Fruit fly (Drosophila melanogaster) whole organism: ENCODE measurements around the gene FoxK.
"Not testable (repeated sequence)": the region's sequence is repeated elsewhere in the genome, so short reads cannot be mapped to it uniquely, and the experiment has no call there.

ENCODE experiments used
- CG8478 ChIP-seq: fragments of >200 bp; optimal IDR thresholded peaks from 2 replicates; lab custom pipeline; 2018; ENCODE audit warnings: inconsistent platforms
- Dll ChIP-seq: fragments of >200 bp; optimal IDR thresholded peaks from 2 replicates; lab custom pipeline; 2017
- EcR ChIP-seq, 2 experiments: fragments of >200 bp; optimal IDR thresholded peaks; 2 replicates each; lab custom pipeline; 2017; ENCODE audit warnings: missing biosample characterization in 2 of 2, missing genetic modification characterization in 2 of 2, missing genetic modification reagents in 2 of 2
- pan ChIP-seq: fragments of >200 bp; optimal IDR thresholded peaks from 2 replicates; lab custom pipeline; 2017
- psq ChIP-seq: fragments of >200 bp; optimal IDR thresholded peaks from 2 replicates; lab custom pipeline; 2017
- usp ChIP-seq: fragments of >200 bp; optimal IDR thresholded peaks from 2 replicates; lab custom pipeline; 2017; ENCODE audit warnings: missing biosample characterization, missing genetic modification characterization, mixed read lengths

FoxK gene

DNA sequence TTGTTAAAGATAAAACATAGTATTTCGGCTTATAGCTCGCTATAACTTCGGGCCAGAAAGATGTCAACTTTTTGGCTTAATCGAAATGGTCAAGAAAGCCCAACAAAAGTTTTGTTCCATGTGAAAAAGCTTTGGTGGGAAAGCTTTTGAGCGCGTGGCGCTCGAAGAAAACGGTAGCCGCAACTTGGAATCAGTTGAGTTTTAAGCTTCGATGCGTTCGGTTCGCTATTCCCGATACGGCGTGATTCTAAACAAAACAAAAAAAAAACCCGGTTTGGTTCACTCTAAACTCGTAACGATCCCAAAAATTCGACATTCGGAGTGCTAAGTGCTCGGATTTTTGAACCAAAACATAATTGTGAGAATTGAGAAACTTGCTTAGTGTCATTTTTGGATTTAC lies 15.3 kb upstream of the FoxK start, which contains the start of gene IRSp53:
Gene IRSp53, plus strand, starts transcription at position 204 of the 400 bp plus-strand sequence.
- TF ChIP-seq usp (GFP tag; lab: Kevin White, UChicago) (no peak), EcR (GFP tag; optimal IDR thresholded peaks at IDR 0.05; lab: Kevin White, UChicago) (no peak), psq (lab: Kevin White, UChicago) (no peak), CG8478 (lab: Kevin White, UChicago) (no peak), Dll (no peak)

DNA sequence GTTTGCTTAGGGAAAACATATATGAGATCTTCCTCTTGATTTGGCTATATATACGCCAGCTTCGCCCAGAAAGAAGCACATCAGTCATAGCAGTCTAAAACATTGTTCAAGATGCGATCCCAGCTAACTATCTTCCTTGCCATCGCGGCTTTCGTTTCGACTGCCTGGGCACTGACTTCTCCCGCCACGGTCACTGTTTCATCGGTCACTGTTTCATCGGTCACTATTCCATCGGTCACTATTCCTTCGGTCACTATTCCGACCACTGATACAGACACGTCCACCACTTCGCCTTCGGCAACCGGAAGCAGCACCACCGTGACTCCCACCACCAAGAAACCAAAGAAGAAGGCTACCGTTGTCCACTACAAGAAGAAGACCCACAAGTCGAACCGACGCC lies 14.3 kb upstream of the FoxK start, which contains the start of gene CG14143:
Gene CG14143, plus strand, starts transcription at position 102 of the 400 bp plus-strand sequence.
- not testable (repeated sequence) for TF ChIP-seq usp (GFP tag; lab: Kevin White, UChicago); Dll; psq (lab: Kevin White, UChicago)

DNA sequence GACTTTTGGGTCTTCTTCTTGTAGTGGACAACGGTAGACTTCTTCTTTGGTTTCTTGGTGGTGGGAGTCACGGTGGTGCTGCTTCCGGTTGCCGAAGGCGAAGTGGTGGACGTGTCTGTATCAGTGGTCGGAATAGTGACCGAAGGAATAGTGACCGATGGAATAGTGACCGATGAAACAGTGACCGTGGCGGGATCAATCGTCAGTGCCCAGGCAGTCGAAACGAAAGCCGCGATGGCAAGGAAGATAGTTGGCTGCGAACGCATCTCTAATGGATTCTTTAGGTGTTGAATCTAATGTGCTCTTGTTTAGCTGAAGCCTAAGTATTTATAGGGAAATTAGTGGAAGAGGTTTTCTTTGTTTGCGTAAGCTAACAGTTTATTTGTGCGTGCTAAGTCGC lies 11.5 kb upstream of the FoxK start, which contains the start of gene CG32074:
Gene CG32074, minus strand, starts transcription at position 268 of the 400 bp plus-strand sequence.
- not testable (repeated sequence) for TF ChIP-seq EcR (GFP tag; optimal IDR thresholded peaks at IDR 0.05; lab: Kevin White, UChicago); Dll; CG8478 (lab: Kevin White, UChicago)

DNA sequence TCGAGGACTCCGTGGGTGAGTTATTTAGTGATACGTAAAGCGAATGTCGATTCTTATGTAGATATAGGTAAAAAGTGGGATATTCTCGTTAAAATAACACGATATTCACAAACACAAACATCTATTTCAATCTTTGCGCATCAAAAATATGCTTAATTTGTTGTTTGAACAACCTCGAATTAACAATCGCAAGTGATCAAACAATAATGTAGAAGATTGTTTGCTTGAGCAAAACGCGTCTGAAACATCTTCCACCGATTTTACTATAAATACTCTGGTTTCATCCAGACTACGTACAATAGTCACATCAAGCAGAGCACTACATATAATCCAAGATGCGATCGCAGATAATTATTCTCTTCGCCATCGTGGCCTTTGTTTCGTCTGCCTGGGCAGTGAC lies 10.0 kb upstream of the FoxK start, which contains the start of gene nol:
Gene nol, plus strand, starts transcription at position 301 of the 400 bp plus-strand sequence.
- TF ChIP-seq EcR (GFP tag; optimal IDR thresholded peaks at IDR 0.05; lab: Kevin White, UChicago) (no peak), pan (lab: Kevin White, UChicago) (no peak), usp (GFP tag; lab: Kevin White, UChicago) (no peak), Dll (no peak), psq (lab: Kevin White, UChicago) (no peak), CG8478 (lab: Kevin White, UChicago) (no peak)

DNA sequence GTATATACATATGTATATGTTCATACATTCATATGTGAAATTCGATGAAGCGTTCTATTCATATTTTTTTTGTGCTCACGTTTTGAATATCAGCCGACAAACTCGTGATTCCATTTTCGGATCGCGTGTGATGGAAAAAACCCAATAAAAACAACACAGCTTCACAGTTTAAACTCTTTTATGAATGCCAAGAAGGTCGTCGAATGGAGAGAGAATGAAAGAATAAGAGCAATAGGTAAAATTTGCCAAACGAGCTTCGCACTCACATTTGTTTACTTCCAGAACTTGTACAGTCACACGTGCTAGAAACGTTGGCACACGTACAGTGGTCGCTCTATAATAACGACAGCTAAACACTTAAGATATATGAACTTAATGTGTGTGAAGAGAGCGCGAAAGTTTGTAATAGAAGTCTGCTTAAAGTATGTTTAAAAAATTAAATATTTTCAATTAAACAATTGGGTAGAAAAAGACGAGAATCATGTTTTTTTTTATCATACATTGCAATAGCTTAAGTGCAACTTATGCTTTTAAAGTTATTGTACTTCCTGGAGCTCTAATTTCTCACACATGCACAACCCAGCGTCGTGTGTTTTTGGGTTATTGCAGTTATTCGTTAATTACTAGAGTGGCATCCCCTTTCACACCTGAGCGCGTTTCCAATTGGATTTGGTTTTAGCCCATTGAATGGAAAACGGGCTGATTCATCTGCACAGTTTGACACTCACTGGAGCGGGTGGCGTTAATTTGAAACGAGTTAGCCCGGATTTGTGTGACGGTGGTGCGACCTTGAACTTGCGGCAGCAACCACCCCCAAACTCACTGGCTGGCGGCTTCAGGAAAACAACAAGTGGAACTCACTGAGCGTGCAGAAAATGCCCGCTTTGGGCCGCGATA lies 5.3 kb upstream of the FoxK start:
- TF ChIP-seq CG8478 (lab: Kevin White, UChicago) (no peak), psq (lab: Kevin White, UChicago) (no peak), pan (lab: Kevin White, UChicago) (no peak), usp (GFP tag; lab: Kevin White, UChicago) (no peak), Dll (no peak), EcR (GFP tag; optimal IDR thresholded peaks at IDR 0.05; lab: Kevin White, UChicago) (no peak)

DNA sequence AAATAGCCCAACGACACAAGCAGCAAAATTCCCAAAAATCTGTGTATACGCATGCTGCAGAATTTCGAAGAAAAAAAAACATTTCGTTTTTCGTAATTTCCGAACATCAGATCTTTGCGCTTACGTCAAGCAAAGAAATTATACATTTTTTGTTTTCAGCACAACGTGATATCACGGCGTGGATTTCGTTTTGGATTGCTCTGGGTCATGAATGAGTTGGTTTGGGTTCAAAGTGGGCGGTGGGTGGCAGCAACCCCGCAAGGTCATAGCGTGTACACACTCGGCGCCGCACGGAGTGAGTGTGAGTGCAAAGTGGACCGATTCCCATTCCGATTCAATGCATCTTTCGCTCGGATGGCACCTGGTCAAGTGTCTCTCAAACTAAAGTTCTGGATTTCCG lies 4.3 kb upstream of the FoxK start:
- TF ChIP-seq usp (GFP tag; lab: Kevin White, UChicago) (no peak), pan (lab: Kevin White, UChicago) (no peak), EcR (GFP tag; optimal IDR thresholded peaks at IDR 0.05; lab: Kevin White, UChicago) (no peak), psq (lab: Kevin White, UChicago) (no peak), Dll (no peak), CG8478 (lab: Kevin White, UChicago) (no peak)

DNA sequence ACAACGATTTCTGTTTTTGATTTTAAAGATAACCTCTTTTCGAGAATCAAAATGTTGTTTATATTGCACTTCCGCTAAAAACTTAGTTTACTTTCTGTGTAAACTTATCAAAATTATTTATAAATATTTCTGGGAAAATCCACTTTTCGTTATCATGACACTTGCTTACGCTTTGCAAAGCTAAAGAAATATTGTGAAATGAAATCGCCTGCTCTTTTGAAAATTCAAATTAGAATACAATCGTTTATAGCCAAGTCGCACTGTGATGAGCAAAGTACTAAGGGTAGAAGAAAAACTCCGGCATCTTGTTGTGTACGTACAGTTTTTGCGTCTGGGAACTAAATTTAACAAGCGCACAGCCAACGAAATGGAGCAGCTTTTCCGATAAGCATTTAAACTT lies 3.9 kb upstream of the FoxK start:
- TF ChIP-seq Dll (no peak), pan (lab: Kevin White, UChicago) (no peak), CG8478 (lab: Kevin White, UChicago) (no peak), usp (GFP tag; lab: Kevin White, UChicago) (no peak), EcR (GFP tag; optimal IDR thresholded peaks at IDR 0.05; lab: Kevin White, UChicago) (no peak), psq (lab: Kevin White, UChicago) (no peak)

DNA sequence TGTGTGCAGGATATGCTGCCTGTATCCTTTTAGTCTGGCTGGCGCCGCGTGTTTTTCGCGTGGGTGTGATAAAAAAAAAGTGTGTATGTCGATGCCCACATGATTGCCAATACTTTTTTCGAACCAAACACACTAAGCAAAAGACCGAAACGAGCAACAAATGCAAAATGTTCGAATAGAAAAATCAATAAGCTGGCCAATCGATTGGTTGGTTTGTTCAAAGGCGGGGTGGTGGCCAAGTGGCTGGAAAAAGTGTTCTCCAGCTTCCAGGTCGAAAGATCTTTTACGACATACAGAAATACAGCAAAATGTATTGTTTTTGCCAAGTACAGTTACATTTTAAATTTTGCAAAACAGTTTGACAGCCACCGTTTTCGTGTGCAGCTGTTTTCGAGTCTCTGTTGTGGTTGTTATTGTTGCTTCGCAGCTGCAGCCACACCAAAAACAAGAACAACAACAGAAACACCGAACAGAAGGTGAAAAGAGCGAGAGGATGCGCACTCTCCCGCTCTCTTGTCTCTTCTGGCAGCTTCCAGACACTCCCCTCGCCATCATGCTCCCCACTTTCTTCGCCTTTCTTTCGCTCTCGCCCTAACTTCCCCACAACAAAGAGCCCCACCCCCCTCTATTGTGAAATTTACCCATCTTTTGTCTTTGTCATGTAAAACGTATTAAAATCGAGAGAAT lies 3.2 kb upstream of the FoxK start:
- TF ChIP-seq CG8478 (lab: Kevin White, UChicago) (no peak), Dll (peak; percentile 90)

DNA sequence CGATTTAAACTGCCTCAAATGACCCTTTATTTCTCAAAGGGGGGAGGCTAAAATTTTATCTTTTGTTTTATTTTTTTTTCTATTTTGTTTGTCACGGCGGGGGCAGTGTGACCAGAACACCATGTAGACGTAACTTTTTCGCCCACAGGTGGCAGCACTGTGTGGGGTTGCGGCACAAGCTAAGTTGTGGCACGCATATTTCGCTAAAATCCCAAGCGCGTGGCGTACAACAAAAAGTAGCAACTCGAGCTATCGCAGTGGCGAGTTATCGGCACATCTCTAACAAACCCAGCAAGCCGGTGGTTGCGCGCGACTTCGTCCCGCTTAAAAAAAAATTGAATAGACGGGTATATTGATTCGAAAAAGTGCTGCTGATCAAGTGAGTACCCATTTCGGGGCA lies 2.5 kb upstream of the FoxK start, which contains the start of the genes Ufd1 and NaPi-III:
Gene Ufd1, minus strand, starts transcription at position 129 of the 400 bp plus-strand sequence.
Gene NaPi-III, plus strand, starts transcription at position 261 of the 400 bp plus-strand sequence.
- no peak for TF ChIP-seq pan (lab: Kevin White, UChicago)
- TF ChIP-seq Dll: no peak
- no peak for TF ChIP-seq usp (GFP tag; lab: Kevin White, UChicago)
- TF ChIP-seq psq (lab: Kevin White, UChicago): no peak
- TF ChIP-seq CG8478 (lab: Kevin White, UChicago): no peak
- TF ChIP-seq EcR (GFP tag; optimal IDR thresholded peaks at IDR 0.05; lab: Kevin White, UChicago): no peak

DNA sequence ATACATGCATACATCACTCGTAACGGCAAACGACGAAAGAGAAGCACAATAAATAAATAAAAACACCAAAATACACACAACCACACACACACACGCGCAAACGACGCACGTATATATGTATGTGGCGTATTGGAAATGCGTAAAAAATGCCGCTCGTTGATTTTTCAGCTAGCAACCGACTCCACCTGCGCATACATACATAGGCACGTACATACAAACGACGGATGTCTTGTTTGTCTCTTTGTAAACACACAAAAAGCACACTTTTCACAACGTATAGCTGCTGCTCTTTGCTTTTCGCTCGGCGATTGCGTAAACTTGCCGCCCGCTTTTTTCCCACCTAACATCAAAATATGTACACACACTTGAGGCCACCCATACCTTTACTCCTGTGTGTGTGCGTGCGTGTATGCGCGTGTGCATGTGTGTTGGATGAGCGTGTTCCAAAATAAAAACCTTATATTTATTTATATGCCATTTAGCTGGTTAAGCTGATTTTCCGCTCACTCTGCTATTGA lies 623 bp downstream of the FoxK start:
- no peak for TF ChIP-seq EcR (GFP tag; optimal IDR thresholded peaks at IDR 0.05; lab: Kevin White, UChicago)
- TF ChIP-seq CG8478 (lab: Kevin White, UChicago): no peak
- no peak for TF ChIP-seq Dll
- no peak for TF ChIP-seq usp (GFP tag; lab: Kevin White, UChicago)
- TF ChIP-seq pan (lab: Kevin White, UChicago): no peak
- TF ChIP-seq psq (lab: Kevin White, UChicago): no peak

DNA sequence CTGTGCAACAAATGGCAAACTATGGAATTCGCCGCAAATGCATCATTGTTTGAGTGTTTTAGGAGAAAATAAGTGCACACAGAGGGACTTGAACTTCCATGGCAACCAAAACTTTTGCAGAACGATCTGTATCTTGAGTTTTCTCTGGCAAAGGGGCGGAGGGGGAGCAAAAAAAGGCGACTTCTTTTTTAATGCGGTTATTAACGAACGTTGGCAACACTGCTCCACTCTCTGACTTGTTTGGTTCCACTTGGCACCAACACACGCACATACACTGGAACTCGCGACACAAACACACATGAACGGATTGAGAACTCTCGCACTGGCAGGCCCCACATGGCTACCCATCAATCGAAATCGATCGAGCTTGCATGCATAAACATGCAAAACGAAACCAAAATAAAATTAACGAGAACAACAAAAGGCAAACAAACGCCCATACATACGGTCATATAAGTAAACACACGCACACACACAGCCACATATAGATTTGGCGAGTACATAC lies 1.1 kb downstream of the FoxK start:
- TF ChIP-seq EcR (GFP tag; optimal IDR thresholded peaks at IDR 0.05; lab: Kevin White, UChicago) (no peak), usp (GFP tag; lab: Kevin White, UChicago) (no peak), psq (lab: Kevin White, UChicago) (no peak), pan (lab: Kevin White, UChicago) (no peak), CG8478 (lab: Kevin White, UChicago) (no peak)
